Fruit fly (Drosophila melanogaster): Measurements from ENCODE around the gene Raf.

Raf gene

dm6 chrX:2340009-2340733 lies 44.9 kb downstream of the Raf start (continued):
- TF ChIP-seq Fer3 (tag; optimal IDR thresholded peaks at IDR 0.05) (no peak), CG2120 (GFP tag; optimal IDR thresholded peaks at IDR 0.05) (peak; percentile 27), CG6854 (GFP tag; optimal IDR thresholded peaks at IDR 0.05) (no peak), knrl (GFP tag; IDR thresholded peaks at IDR 0.05; ENCODE audit: partially characterized antibody) (peak; percentile 64), kay (GFP tag; optimal IDR thresholded peaks at IDR 0.05) (no peak), sr (GFP tag; IDR thresholded peaks at IDR 0.05) (no peak), cg (GFP tag; optimal IDR thresholded peaks at IDR 0.05) (peak; percentile 83), CG15011 (GFP tag; optimal IDR thresholded peaks at IDR 0.05) (no peak), zf30C (GFP tag; optimal IDR thresholded peaks at IDR 0.05) (no peak), gcm (GFP tag; optimal IDR thresholded peaks at IDR 0.05) (no peak), chinmo (GFP tag; IDR thresholded peaks at IDR 0.05; ENCODE audit: partially characterized antibody) (0 out of 4 replicates have a peak, but pooled peaks have one; percentile 72), CG4730 (GFP tag; IDR thresholded peaks at IDR 0.05) (no peak), Spps (tag; optimal IDR thresholded peaks at IDR 0.05) (no peak), wdn (GFP tag; IDR thresholded peaks at IDR 0.05) (no peak), CG15269 (tag; optimal IDR thresholded peaks at IDR 0.05) (no peak), CG9727 (GFP tag; optimal IDR thresholded peaks at IDR 0.05) (no peak), ham (GFP tag; IDR thresholded peaks at IDR 0.05) (no peak), p53 (GFP tag; optimal IDR thresholded peaks at IDR 0.05) (no peak), eyg (GFP tag; optimal IDR thresholded peaks at IDR 0.05) (no peak), CG7963 (GFP tag; IDR thresholded peaks at IDR 0.05; ENCODE audit: partially characterized antibody) (peak; percentile 70), CG3163 (GFP tag; optimal IDR thresholded peaks at IDR 0.05) (no peak), psq (GFP tag; optimal IDR thresholded peaks at IDR 0.05) (no peak), Hmr (GFP tag; optimal IDR thresholded peaks at IDR 0.05) (peak; percentile 68), CG32772 (GFP tag; IDR thresholded peaks at IDR 0.05) (no peak), Atf6 (GFP tag; IDR thresholded peaks at IDR 0.05) (no peak), B-H2 (GFP tag; optimal IDR thresholded peaks at IDR 0.05) (peak; percentile 32), crol (GFP tag; IDR thresholded peaks at IDR 0.05) (no peak), Lpt (GFP tag; optimal IDR thresholded peaks at IDR 0.05) (no peak), usp (GFP tag; optimal IDR thresholded peaks at IDR 0.05) (no peak), Vsx1 (GFP tag; optimal IDR thresholded peaks at IDR 0.05) (no peak), CG4617 (GFP tag; optimal IDR thresholded peaks at IDR 0.05; ENCODE audit: borderline replicate concordance) (peak; percentile 43), CG15696 (tag; optimal IDR thresholded peaks at IDR 0.05) (peak; percentile 6), Awh (GFP tag; IDR thresholded peaks at IDR 0.05) (no peak), tll (GFP tag; optimal IDR thresholded peaks at IDR 0.05) (peak in 1 of 2 experiments; percentile 57), gcm2 (GFP tag; optimal IDR thresholded peaks at IDR 0.05) (no peak), vvl (GFP tag; IDR thresholded peaks at IDR 0.05) (peak; percentile 25; the same call in 1 of the 2 replicates), so (GFP tag; IDR thresholded peaks at IDR 0.05) (no peak), bsh (GFP tag; optimal IDR thresholded peaks at IDR 0.05) (no peak), ab (GFP tag; optimal IDR thresholded peaks at IDR 0.05) (no peak), CG15514 (GFP tag; optimal IDR thresholded peaks at IDR 0.05) (peak; percentile 95), sens (GFP tag) (peak; percentile 8), Blimp-1 (GFP tag; optimal IDR thresholded peaks at IDR 0.05) (no peak), chm (GFP tag; IDR thresholded peaks at IDR 0.05) (no peak), CG11085 (GFP tag; IDR thresholded peaks at IDR 0.05) (no peak), CG6272 (GFP tag; IDR thresholded peaks at IDR 0.05) (no peak), CG10147 (GFP tag; optimal IDR thresholded peaks at IDR 0.05) (peak; percentile 3), Jarid2 (GFP tag; optimal IDR thresholded peaks at IDR 0.05) (no peak), Xbp1 (GFP tag; optimal IDR thresholded peaks at IDR 0.05) (peak; percentile 12), CG11695 (GFP tag; IDR thresholded peaks at IDR 0.05) (no peak), NfI (GFP tag; optimal IDR thresholded peaks at IDR 0.05) (no peak)
